Worm (Caenorhabditis elegans) whole organism, L4 larva: ENCODE data around the gene F34D10.9.
A peak's percentile ranks its signal among the peaks of the same experiment; 100 is the strongest.

Experiments used
- D1046.2 ChIP-seq: fragments of 200-800 bp; sonication (Bioruptor generic); IDR thresholded peaks from 2 replicates; pipeline ENCODE4 v1.3.6; 2022; ENCODE audit warnings: missing genetic modification characterization, missing compliant biosample characterization
- F26F4.8 ChIP-seq: fragments of 200-800 bp; sonication (Bioruptor generic); conservative IDR thresholded peaks from 2 replicates; pipeline ENCODE4 v1.3.6; 2022; ENCODE audit warnings: missing genetic modification characterization, missing compliant biosample characterization
- T20F7.1 ChIP-seq: fragments of 200-800 bp; sonication (Bioruptor generic); optimal IDR thresholded peaks from 2 replicates; lab custom pipeline; 2018; ENCODE audit warnings: mild to moderate bottlenecking, missing genetic modification characterization, missing compliant biosample characterization
- T26A8.4 ChIP-seq: fragments of 200-800 bp; sonication (Bioruptor generic); IDR thresholded peaks from 2 replicates; pipeline ENCODE4 v1.3.6; 2022; ENCODE audit warnings: missing genetic modification characterization, missing compliant biosample characterization
- Y105C5A.15 ChIP-seq: fragments of 200-800 bp; sonication (Bioruptor generic); IDR thresholded peaks from 2 replicates; pipeline ENCODE4 v1.3.6; 2022; ENCODE audit warnings: missing genetic modification characterization, missing compliant biosample characterization
- Y48G9A.11 ChIP-seq: fragments of 200-800 bp; sonication (Bioruptor generic); IDR thresholded peaks from 2 replicates; pipeline ENCODE4 v1.3.6; 2022; ENCODE audit warnings: missing genetic modification reagents, missing genetic modification characterization, missing compliant biosample characterization
- Y75B8A.6 ChIP-seq: fragments of 200-800 bp; sonication (Bioruptor generic); IDR thresholded peaks from 2 replicates; pipeline ENCODE4 v1.3.6; 2022; ENCODE audit warnings: missing genetic modification reagents, missing genetic modification characterization, missing compliant biosample characterization
- aha-1 ChIP-seq: fragments of 150-350 bp; peaks from one replicate; lab custom pipeline; 2014; ENCODE audit warnings: missing biosample characterization, missing genetic modification characterization
- arid-1 ChIP-seq: fragments of 200-800 bp; sonication (Bioruptor generic); conservative IDR thresholded peaks from 2 replicates; pipeline ENCODE4 v1.3.6; 2022; ENCODE audit warnings: missing genetic modification reagents, missing genetic modification characterization, missing compliant biosample characterization
- ceh-44 ChIP-seq: fragments of 200-800 bp; sonication (Bioruptor generic); IDR thresholded peaks from 2 replicates; pipeline ENCODE4 v1.3.6; 2022; ENCODE audit warnings: missing genetic modification reagents, missing genetic modification characterization, missing compliant biosample characterization
- ctbp-1 ChIP-seq: fragments of 200-800 bp; sonication (Bioruptor generic); IDR thresholded peaks from 2 replicates; pipeline ENCODE4 v1.3.6; 2022; ENCODE audit warnings: missing genetic modification reagents, missing genetic modification characterization, missing compliant biosample characterization
- daf-12 ChIP-seq: fragments of 150-350 bp; optimal IDR thresholded peaks from 2 replicates; lab custom pipeline; 2014; ENCODE audit warnings: missing biosample characterization, missing genetic modification reagents, missing genetic modification characterization
- daf-16 ChIP-seq, 3 experiments: sonication (generic microtip); optimal IDR thresholded peaks; 2 replicates each; lab custom pipeline; 2016 to 2017; ENCODE audit warnings: missing genetic modification characterization in 3 of 3, missing genetic modification reagents in 3 of 3, mild to moderate bottlenecking in 2 of 3, missing compliant biosample characterization in 2 of 3, missing biosample characterization in 1 of 3, moderate library complexity in 1 of 3
- dmd-6 ChIP-seq: fragments of 200-800 bp; sonication (Bioruptor generic); IDR thresholded peaks from 2 replicates; pipeline ENCODE4 v1.3.6; 2022; ENCODE audit warnings: missing genetic modification reagents, missing genetic modification characterization, missing compliant biosample characterization
- dmd-9 ChIP-seq: fragments of 200-800 bp; sonication (Bioruptor generic); IDR thresholded peaks from 2 replicates; pipeline ENCODE4 v1.3.6; 2022; ENCODE audit warnings: missing genetic modification reagents, missing genetic modification characterization, missing compliant biosample characterization
- duxl-1 ChIP-seq: sonication (generic microtip); optimal IDR thresholded peaks from 2 replicates; lab custom pipeline; 2016; ENCODE audit warnings: mild to moderate bottlenecking, missing genetic modification characterization, moderate library complexity, missing compliant biosample characterization; ENCODE audit not compliant: poor library complexity
- dve-1 ChIP-seq: sonication (generic microtip); optimal IDR thresholded peaks from 2 replicates; lab custom pipeline; 2017; ENCODE audit warnings: antibody characterized with exemption, mild to moderate bottlenecking, missing genetic modification characterization, missing compliant biosample characterization; ENCODE audit not compliant: insufficient read depth
- hlh-11 ChIP-seq: fragments of 200-800 bp; sonication (Bioruptor generic); optimal IDR thresholded peaks from 2 replicates; lab custom pipeline; 2018; ENCODE audit warnings: mild to moderate bottlenecking, missing genetic modification characterization, missing compliant biosample characterization
- hmg-1.1 ChIP-seq: fragments of 200-800 bp; sonication (Bioruptor generic); IDR thresholded peaks from 2 replicates; pipeline ENCODE4 v1.3.6; 2022; ENCODE audit warnings: missing genetic modification reagents, missing genetic modification characterization, missing compliant biosample characterization
- lin-1 ChIP-seq: fragments of 200-800 bp; sonication (Bioruptor generic); IDR thresholded peaks from 2 replicates; pipeline ENCODE4 v1.3.6; 2022; ENCODE audit warnings: missing genetic modification reagents, missing genetic modification characterization, missing compliant biosample characterization
- lin-29 ChIP-seq: fragments of 200-800 bp; sonication (Bioruptor generic); IDR thresholded peaks from 2 replicates; pipeline ENCODE4 v1.3.6; 2022; ENCODE audit warnings: missing genetic modification reagents, missing genetic modification characterization, missing compliant biosample characterization
- lin-38 ChIP-seq: fragments of 200-800 bp; sonication (Bioruptor generic); IDR thresholded peaks from 2 replicates; pipeline ENCODE4 v1.3.6; 2022; ENCODE audit warnings: missing genetic modification reagents, missing genetic modification characterization, missing compliant biosample characterization
- mdt-29 ChIP-seq: fragments of 200-800 bp; sonication (Bioruptor generic); IDR thresholded peaks from 2 replicates; pipeline ENCODE4 v1.3.6; 2022; ENCODE audit warnings: missing genetic modification reagents, missing genetic modification characterization, missing compliant biosample characterization
- nhr-10 ChIP-seq: fragments of 150-350 bp; optimal IDR thresholded peaks from 2 replicates; lab custom pipeline; 2014; ENCODE audit warnings: missing biosample characterization, missing genetic modification characterization
- nhr-11 ChIP-seq: fragments of 150-350 bp; optimal IDR thresholded peaks from 2 replicates; lab custom pipeline; 2014; ENCODE audit warnings: missing biosample characterization, missing genetic modification characterization
- nhr-42 ChIP-seq: fragments of 200-800 bp; sonication (Bioruptor generic); IDR thresholded peaks from 2 replicates; pipeline ENCODE4 v1.3.6; 2022; ENCODE audit warnings: missing genetic modification characterization, missing compliant biosample characterization
- nhr-48 ChIP-seq: sonication (generic microtip); optimal IDR thresholded peaks from 2 replicates; lab custom pipeline; 2016; ENCODE audit warnings: mild to moderate bottlenecking, missing genetic modification characterization, missing compliant biosample characterization
- nhr-6 ChIP-seq: fragments of 150-350 bp; optimal IDR thresholded peaks from 2 replicates; lab custom pipeline; 2014; ENCODE audit warnings: missing biosample characterization, missing genetic modification characterization
- nhr-76 ChIP-seq: fragments of 150-350 bp; optimal IDR thresholded peaks from 2 replicates; lab custom pipeline; 2014; ENCODE audit warnings: missing biosample characterization, missing genetic modification characterization
- pha-4 ChIP-seq, 2 experiments: fragments of 150-350 bp in 1 of 2; fragments of 200-800 bp in 1 of 2; sonication (Bioruptor generic) in 1 of 2; IDR thresholded peaks in 1 of 2; optimal IDR thresholded peaks in 1 of 2; 2 replicates each; pipeline versions ENCODE4 v1.3.6 to Lab custom; 2014 to 2022; ENCODE audit warnings: missing genetic modification characterization in 2 of 2, missing genetic modification reagents in 2 of 2, missing biosample characterization in 1 of 2, missing compliant biosample characterization in 1 of 2
- pqm-1 ChIP-seq: sonication (generic microtip); optimal IDR thresholded peaks from 2 replicates; lab custom pipeline; 2017; ENCODE audit warnings: missing biosample characterization, missing genetic modification characterization
- set-16 ChIP-seq: fragments of 200-800 bp; sonication (Bioruptor generic); IDR thresholded peaks from 2 replicates; pipeline ENCODE4 v1.3.6; 2022; ENCODE audit warnings: missing genetic modification reagents, missing genetic modification characterization, missing compliant biosample characterization
- snpc-1.2 ChIP-seq: fragments of 200-800 bp; sonication (Bioruptor generic); IDR thresholded peaks from 2 replicates; pipeline ENCODE4 v1.3.6; 2022; ENCODE audit warnings: missing genetic modification reagents, missing genetic modification characterization, missing compliant biosample characterization
- snpc-4 ChIP-seq: fragments of 150-350 bp; optimal IDR thresholded peaks from 2 replicates; lab custom pipeline; 2014; ENCODE audit warnings: missing biosample characterization, missing genetic modification characterization
- tag-97 ChIP-seq: fragments of 200-800 bp; sonication (Bioruptor generic); IDR thresholded peaks from 2 replicates; pipeline ENCODE4 v1.3.6; 2022; ENCODE audit warnings: missing genetic modification characterization, missing compliant biosample characterization
- tra-1 ChIP-seq: fragments of 200-800 bp; sonication (Bioruptor generic); IDR thresholded peaks from 2 replicates; pipeline ENCODE4 v1.3.6; 2022; ENCODE audit warnings: missing genetic modification reagents, missing genetic modification characterization, missing compliant biosample characterization
- zfp-2 ChIP-seq: sonication (generic microtip); optimal IDR thresholded peaks from 2 replicates; lab custom pipeline; 2016; ENCODE audit warnings: mild to moderate bottlenecking, missing genetic modification characterization, missing compliant biosample characterization
- ztf-11 ChIP-seq: fragments of 150-350 bp; optimal IDR thresholded peaks from 2 replicates; lab custom pipeline; 2014; ENCODE audit warnings: missing biosample characterization, missing genetic modification characterization
- ztf-7 ChIP-seq: fragments of 150-350 bp; optimal IDR thresholded peaks from 2 replicates; lab custom pipeline; 2014; ENCODE audit warnings: missing biosample characterization, missing genetic modification characterization

F34D10.9 gene

ce11 chrIII:3701411-3702310, 27.8 kb downstream of the F34D10.9 start, which contains the start of the genes pdi-1 and C14B1.2 (continued):
- TF ChIP-seq pha-4 (GFP tag; IDR thresholded peaks at IDR 0.05; lab: Robert Waterston, UW): peak; percentile 54; the same call in 1 of the 2 replicates
- TF ChIP-seq pha-4 (tag; optimal IDR thresholded peaks at IDR 0.05; lab: Kevin White, UChicago): no peak
- peak; percentile 77 for TF ChIP-seq nhr-6
- no peak for TF ChIP-seq Y48G9A.11 (GFP tag; lab: Robert Waterston, UW)
- peak; percentile 87 for TF ChIP-seq dve-1 (tag; lab: Kevin White, UChicago)
- no peak for TF ChIP-seq duxl-1 (tag; lab: Kevin White, UChicago)
- peak; percentile 66 for TF ChIP-seq T20F7.1 (GFP tag; lab: Kevin White, UChicago)
- TF ChIP-seq nhr-76 (tag; lab: Kevin White, UChicago): no peak
- TF ChIP-seq aha-1 (tag; lab: Kevin White, UChicago): no peak
- no peak for TF ChIP-seq ztf-11 (tag; lab: Kevin White, UChicago)
- TF ChIP-seq nhr-10: no peak
- TF ChIP-seq D1046.2 (GFP tag; lab: Robert Waterston, UW): no peak

- TF ChIP-seq pha-4 (GFP tag; IDR thresholded peaks at IDR 0.05; lab: Robert Waterston, UW) (no peak), pha-4 (tag; optimal IDR thresholded peaks at IDR 0.05; lab: Kevin White, UChicago) (no peak), snpc-4 (tag; lab: Kevin White, UChicago) (no peak), F26F4.8 (GFP tag; lab: Robert Waterston, UW) (no peak), hlh-11 (tag; lab: Kevin White, UChicago) (no peak), lin-38 (peak; percentile 46), nhr-11 (tag; lab: Kevin White, UChicago) (no peak), daf-16 (GFP tag; optimal IDR thresholded peaks at IDR 0.05; lab: Kevin White, UChicago) (no peak), daf-16 (tag; optimal IDR thresholded peaks at IDR 0.05; lab: Kevin White, UChicago) (no peak), duxl-1 (tag; lab: Kevin White, UChicago) (peak; percentile 70), zfp-2 (tag; lab: Kevin White, UChicago) (no peak), nhr-48 (tag; lab: Kevin White, UChicago) (no peak), Y105C5A.15 (no peak), Y75B8A.6 (GFP tag; lab: Robert Waterston, UW) (0 out of 2 replicates have a peak, but pooled peaks have one; percentile 22), arid-1 (GFP tag; lab: Robert Waterston, UW) (0 out of 2 replicates have a peak, but pooled peaks have one; percentile 10), T26A8.4 (GFP tag; lab: Robert Waterston, UW) (peak; percentile 66)
Observed at ce11 chrIII:3699275-3699674, 30.1 kb downstream of the F34D10.9 start, which contains the start of gene cyn-9. Gene cyn-9 (minus strand): TSS chrIII:3699640.

- TF ChIP-seq mdt-29 (GFP tag; lab: Robert Waterston, UW) (no peak), tag-97 (GFP tag; lab: Robert Waterston, UW) (no peak), Y75B8A.6 (GFP tag; lab: Robert Waterston, UW) (no peak), snpc-4 (tag; lab: Kevin White, UChicago) (no peak), aha-1 (tag; lab: Kevin White, UChicago) (peak; percentile 97), ztf-7 (tag; lab: Kevin White, UChicago) (no peak), pqm-1 (tag; lab: Kevin White, UChicago) (no peak), daf-12 (tag; lab: Kevin White, UChicago) (no peak)
Observed at ce11 chrIII:3698366-3698765, 31.1 kb downstream of the F34D10.9 start.

- TF ChIP-seq hmg-1.1 (GFP tag; lab: Robert Waterston, UW) (peak; percentile 47), lin-38 (peak; percentile 65)
- TF ChIP-seq, all 104 proteins: peak for 2; not testable (repeated sequence) for 102
Observed at ce11 chrIII:3697181-3697580, 32.2 kb downstream of the F34D10.9 start.

ce11 chrIII:3695398-3695797, 34.0 kb downstream of the F34D10.9 start:
- peak; percentile 69; the same call in 1 of the 2 replicates for TF ChIP-seq lin-29 (GFP tag; lab: Robert Waterston, UW)
- TF ChIP-seq tra-1 (GFP tag; lab: Robert Waterston, UW): peak; percentile 73
- peak; percentile 71 for TF ChIP-seq set-16 (GFP tag; lab: Robert Waterston, UW)
- peak; percentile 23; the same call in 1 of the 2 replicates for TF ChIP-seq snpc-1.2 (GFP tag; lab: Robert Waterston, UW)
- TF ChIP-seq mdt-29 (GFP tag; lab: Robert Waterston, UW): 0 out of 2 replicates have a peak, but pooled peaks have one; percentile 46
- peak; percentile 62 for TF ChIP-seq dmd-6 (GFP tag; lab: Robert Waterston, UW)
- 0 out of 2 replicates have a peak, but pooled peaks have one; percentile 25 for TF ChIP-seq Y48G9A.11 (GFP tag; lab: Robert Waterston, UW)
- TF ChIP-seq ctbp-1 (GFP tag; lab: Robert Waterston, UW): peak; percentile 66; the same call in 1 of the 2 replicates
- TF ChIP-seq nhr-42 (GFP tag; lab: Robert Waterston, UW): peak; percentile 70; the same call in 1 of the 2 replicates
- TF ChIP-seq lin-38: peak; percentile 88
- 0 out of 2 replicates have a peak, but pooled peaks have one; percentile 17 for TF ChIP-seq ceh-44 (GFP tag; lab: Robert Waterston, UW)
- TF ChIP-seq lin-1 (GFP tag; lab: Robert Waterston, UW): peak; percentile 44; the same call in 1 of the 2 replicates
- TF ChIP-seq dmd-9 (GFP tag; lab: Robert Waterston, UW): 0 out of 2 replicates have a peak, but pooled peaks have one; percentile 65
